Fruit fly (Drosophila melanogaster) whole organism, adult: ENCODE data around the gene Ir7b.

Experiments
- CG11617 ChIP-seq: fragments of 200-800 bp; sonication (Bioruptor generic); optimal IDR thresholded peaks from 2 replicates; lab custom pipeline; 2017; ENCODE audit warnings: mild to moderate bottlenecking, missing biosample characterization, missing genetic modification reagents, missing genetic modification characterization
- CG14711 ChIP-seq: fragments of 200-800 bp; sonication (Bioruptor generic); optimal IDR thresholded peaks from 2 replicates; lab custom pipeline; 2018; ENCODE audit warnings: missing biosample characterization, mild to moderate bottlenecking, missing genetic modification characterization, moderate library complexity
- CG33017 ChIP-seq: fragments of 200-800 bp; sonication (Bioruptor generic); optimal IDR thresholded peaks from 2 replicates; lab custom pipeline; 2018; ENCODE audit warnings: missing biosample characterization, mild to moderate bottlenecking, missing genetic modification characterization, moderate library complexity
- CG5204 ChIP-seq: fragments of 200-800 bp; sonication (Bioruptor generic); optimal IDR thresholded peaks from 2 replicates; lab custom pipeline; 2016; ENCODE audit warnings: missing biosample characterization, missing genetic modification characterization
- Hr96 ChIP-seq: fragments of 200-800 bp; sonication (Bioruptor generic); optimal IDR thresholded peaks from 2 replicates; lab custom pipeline; 2016; ENCODE audit warnings: missing biosample characterization, missing genetic modification characterization
- cnc ChIP-seq, 2 experiments: fragments of >200 bp; optimal IDR thresholded peaks; 2 replicates each; lab custom pipeline; 2017
- tj ChIP-seq: fragments of 200-800 bp; sonication (Bioruptor generic); optimal IDR thresholded peaks from 3 replicates; lab custom pipeline; 2017; ENCODE audit warnings: missing biosample characterization, mild to moderate bottlenecking, missing genetic modification characterization, moderate library complexity

DNA sequence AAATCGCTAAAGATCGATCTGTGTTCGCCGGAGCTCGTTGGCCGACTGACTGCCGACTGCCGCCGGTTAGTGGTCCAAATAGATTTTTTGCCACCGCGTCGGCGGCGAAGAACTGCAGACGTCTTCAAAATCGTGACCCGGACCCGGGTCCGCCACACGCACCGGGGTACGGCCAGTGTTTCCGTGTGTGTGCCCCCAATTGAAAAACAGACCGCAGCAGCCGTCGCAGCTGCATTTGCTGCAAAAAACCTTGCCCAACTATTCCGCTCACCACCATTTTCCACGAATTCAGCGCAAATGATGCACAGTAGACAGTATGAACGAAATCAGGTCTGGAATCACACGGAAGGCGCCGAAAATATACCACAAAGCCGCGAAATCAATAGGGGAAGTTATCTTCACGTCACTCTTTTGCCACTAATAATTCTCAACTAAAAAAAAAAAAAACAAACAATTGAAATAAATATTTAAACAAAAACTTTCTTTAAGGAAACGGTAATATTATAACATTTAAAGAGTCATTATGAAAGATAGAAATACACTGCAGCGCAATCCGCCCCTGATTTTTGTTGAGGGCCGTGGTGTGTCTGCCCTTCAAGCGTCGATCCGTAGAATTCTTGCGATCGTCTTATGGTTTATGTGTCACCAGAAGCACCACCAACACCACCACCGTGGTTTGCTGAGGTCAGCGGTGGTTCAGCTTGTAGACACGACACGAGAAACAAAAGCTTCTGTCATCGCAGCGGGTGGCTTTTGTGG is 6.6 kb upstream of the Ir7b start, which contains the start of gene dec:
- TF ChIP-seq cnc (optimal IDR thresholded peaks at IDR 0.05; lab: Kevin White, UChicago) = no peak
- no peak for TF ChIP-seq CG5204 (GFP tag; lab: Kevin White, UChicago)
- TF ChIP-seq CG14711 (tag; lab: Kevin White, UChicago) = peak; percentile 26
- TF ChIP-seq tj (GFP tag; lab: Kevin White, UChicago) = peak; percentile 95
- TF ChIP-seq CG11617 (GFP tag; lab: Kevin White, UChicago) = no peak
- TF ChIP-seq CG33017 = no peak
- TF ChIP-seq Hr96 (GFP tag; lab: Kevin White, UChicago) = no peak
